Worm (Caenorhabditis elegans) whole organism, L2 larva: Measurements from ENCODE around the gene T10B5.8.

Experiments used
- ZK546.5 ChIP-seq: sonication (generic microtip); optimal IDR thresholded peaks from 2 replicates; lab custom pipeline; 2017; ENCODE audit warnings: missing biosample characterization, missing genetic modification characterization
- aly-2 ChIP-seq: fragments of 150-350 bp; optimal IDR thresholded peaks from 2 replicates; lab custom pipeline; 2014; ENCODE audit warnings: missing biosample characterization, missing genetic modification characterization
- ceh-16 ChIP-seq: fragments of 150-350 bp; optimal IDR thresholded peaks from 2 replicates; lab custom pipeline; 2014; ENCODE audit warnings: missing biosample characterization, missing genetic modification characterization
- fos-1 ChIP-seq: fragments of 150-350 bp; optimal IDR thresholded peaks from 2 replicates; lab custom pipeline; 2014; ENCODE audit warnings: missing biosample characterization, missing genetic modification characterization
- nhr-10 ChIP-seq: sonication (generic microtip); optimal IDR thresholded peaks from 2 replicates; lab custom pipeline; 2017; ENCODE audit warnings: missing biosample characterization, missing genetic modification characterization
- nhr-25 ChIP-seq: fragments of 150-350 bp; sonication (generic microtip); optimal IDR thresholded peaks from 3 replicates; lab custom pipeline; 2014; ENCODE audit warnings: missing biosample characterization, missing genetic modification characterization
- sem-4 ChIP-seq: fragments of 150-350 bp; optimal IDR thresholded peaks from 2 replicates; lab custom pipeline; 2014; ENCODE audit warnings: missing biosample characterization, missing genetic modification reagents, missing genetic modification characterization
- skn-1 ChIP-seq: sonication (generic microtip); optimal IDR thresholded peaks from 2 replicates; lab custom pipeline; 2017; ENCODE audit warnings: missing biosample characterization, missing genetic modification characterization
- snpc-4 ChIP-seq: fragments of 150-350 bp; optimal IDR thresholded peaks from 2 replicates; lab custom pipeline; 2014; ENCODE audit warnings: missing biosample characterization, missing genetic modification characterization
- unc-39 ChIP-seq: fragments of 150-350 bp; optimal IDR thresholded peaks from 2 replicates; lab custom pipeline; 2014; ENCODE audit warnings: missing biosample characterization, missing genetic modification characterization
- ztf-11 ChIP-seq: sonication (generic microtip); optimal IDR thresholded peaks from 2 replicates; lab custom pipeline; 2017; ENCODE audit warnings: missing biosample characterization, missing genetic modification characterization

ce11 chrV:1821287-1821686 is 20.6 kb upstream of the T10B5.8 start, which contains the start of the genes gly-7 and mrpl-39:
- TF ChIP-seq ztf-11 (tag; lab: Kevin White, UChicago) (no peak), nhr-10 (no peak), ZK546.5 (tag; lab: Kevin White, UChicago) (no peak), ceh-16 (tag; lab: Kevin White, UChicago) (no peak), unc-39 (tag; lab: Kevin White, UChicago) (no peak), nhr-25 (no peak), skn-1 (tag; lab: Kevin White, UChicago) (no peak), aly-2 (tag; lab: Kevin White, UChicago) (no peak), snpc-4 (tag; lab: Kevin White, UChicago) (no peak), sem-4 (tag; lab: Kevin White, UChicago) (no peak), fos-1 (tag; lab: Kevin White, UChicago) (no peak)
